Fruit fly (Drosophila melanogaster) whole organism, embryonic: ENCODE results near the gene CG15638.

ENCODE experiments used
- B-H1 ChIP-seq: fragments of 200-800 bp; sonication (Bioruptor generic); IDR thresholded peaks from 3 replicates; pipeline ENCODE4 v1.3.6; 2022; ENCODE audit warnings: missing biosample characterization, missing genetic modification characterization
- Bdp1 ChIP-seq: fragments of 200-800 bp; sonication (Bioruptor generic); optimal IDR thresholded peaks from 3 replicates; lab custom pipeline; 2016; ENCODE audit warnings: missing biosample characterization, missing genetic modification characterization
- CG10321 ChIP-seq: fragments of 200-800 bp; sonication (Bioruptor generic); IDR thresholded peaks from 2 replicates; pipeline ENCODE4 v1.3.6; 2022; ENCODE audit warnings: missing biosample characterization, missing genetic modification characterization
- CG11085 ChIP-seq: fragments of 200-800 bp; sonication (Bioruptor generic); IDR thresholded peaks from 2 replicates; pipeline ENCODE4 v1.3.6; 2022; ENCODE audit warnings: missing biosample characterization, missing genetic modification characterization
- CG11398 ChIP-seq: fragments of 200-800 bp; sonication (Bioruptor generic); optimal IDR thresholded peaks from 2 replicates; lab custom pipeline; 2016; ENCODE audit warnings: missing biosample characterization, missing genetic modification characterization
- CG12659 ChIP-seq: fragments of 200-800 bp; sonication (Bioruptor generic); optimal IDR thresholded peaks from 3 replicates; lab custom pipeline; 2017; ENCODE audit warnings: mild to moderate bottlenecking, missing biosample characterization, missing genetic modification reagents, missing genetic modification characterization
- CG2199 ChIP-seq: fragments of 200-800 bp; sonication (Bioruptor generic); IDR thresholded peaks from 3 replicates; pipeline ENCODE4 v1.3.6; 2022; ENCODE audit warnings: missing biosample characterization, missing genetic modification characterization
- CG2875 ChIP-seq: fragments of 200-800 bp; sonication (Bioruptor generic); optimal IDR thresholded peaks from 2 replicates; lab custom pipeline; 2017; ENCODE audit warnings: missing biosample characterization, mild to moderate bottlenecking, missing genetic modification characterization, missing genetic modification reagents
- CG30403 ChIP-seq: fragments of 200-800 bp; sonication (Bioruptor generic); optimal IDR thresholded peaks from 3 replicates; lab custom pipeline; 2016; ENCODE audit warnings: missing biosample characterization, missing genetic modification characterization
- CG33213 ChIP-seq: fragments of 200-800 bp; sonication (Bioruptor generic); optimal IDR thresholded peaks from 3 replicates; lab custom pipeline; 2016; ENCODE audit warnings: missing biosample characterization, missing genetic modification characterization
- CG3838 ChIP-seq: fragments of 200-800 bp; sonication (Bioruptor generic); optimal IDR thresholded peaks from 3 replicates; lab custom pipeline; 2016; ENCODE audit warnings: missing biosample characterization, missing genetic modification characterization
- CG3847 ChIP-seq: fragments of 200-800 bp; sonication (Bioruptor generic); IDR thresholded peaks from 2 replicates; pipeline ENCODE4 v1.3.6; 2022; ENCODE audit warnings: missing biosample characterization, missing genetic modification characterization
- CG6765 ChIP-seq: fragments of 200-800 bp; sonication (Bioruptor generic); optimal IDR thresholded peaks from 3 replicates; lab custom pipeline; 2017; ENCODE audit warnings: missing biosample characterization, mild to moderate bottlenecking, missing genetic modification characterization
- CG7963 ChIP-seq: fragments of 200-800 bp; sonication (Bioruptor generic); IDR thresholded peaks from 3 replicates; pipeline ENCODE4 v1.3.6; 2022; ENCODE audit warnings: missing biosample characterization, missing genetic modification characterization; ENCODE audit not compliant: partially characterized antibody
- CG8290 ChIP-seq, 3 experiments: fragments of 200-800 bp; sonication (Bioruptor generic); optimal IDR thresholded peaks; 2 replicates each; lab custom pipeline; 2016 to 2019; ENCODE audit warnings: missing biosample characterization in 3 of 3, missing genetic modification characterization in 3 of 3, mild to moderate bottlenecking in 2 of 3, moderate library complexity in 1 of 3
- CTCF ChIP-seq: fragments of 200-800 bp; sonication (Bioruptor generic); optimal IDR thresholded peaks from 2 replicates; lab custom pipeline; 2017; ENCODE audit warnings: missing biosample characterization, mild to moderate bottlenecking, missing genetic modification characterization, moderate library complexity
- Dad ChIP-seq: fragments of 200-800 bp; sonication (Bioruptor generic); optimal IDR thresholded peaks from 3 replicates; lab custom pipeline; 2016; ENCODE audit warnings: missing biosample characterization, missing genetic modification characterization
- ERR ChIP-seq: fragments of 200-800 bp; sonication (Bioruptor generic); optimal IDR thresholded peaks from 2 replicates; lab custom pipeline; 2016; ENCODE audit warnings: missing biosample characterization, missing genetic modification characterization
- HHEX ChIP-seq: fragments of 200-800 bp; sonication (Bioruptor generic); optimal IDR thresholded peaks from 3 replicates; lab custom pipeline; 2017; ENCODE audit warnings: missing biosample characterization, mild to moderate bottlenecking, missing genetic modification characterization, missing genetic modification reagents
- HLH3B ChIP-seq: fragments of 200-800 bp; sonication (Bioruptor generic); IDR thresholded peaks from 2 replicates; pipeline ENCODE4 v1.3.6; 2022; ENCODE audit warnings: missing biosample characterization, missing genetic modification characterization
- Hey ChIP-seq: fragments of 200-800 bp; sonication (Bioruptor generic); optimal IDR thresholded peaks from 3 replicates; lab custom pipeline; 2018; ENCODE audit warnings: missing biosample characterization, mild to moderate bottlenecking, missing genetic modification characterization
- Hr51 ChIP-seq, 2 experiments: fragments of 200-800 bp; sonication (Bioruptor generic); optimal IDR thresholded peaks; 2 replicates in 1 of 2; 3 replicates in 1 of 2; lab custom pipeline; 2016 to 2018; ENCODE audit warnings: missing biosample characterization in 2 of 2, missing genetic modification characterization in 2 of 2, mild to moderate bottlenecking in 1 of 2, moderate library complexity in 1 of 2
- Meics ChIP-seq: fragments of 200-800 bp; sonication (Bioruptor generic); optimal IDR thresholded peaks from 2 replicates; lab custom pipeline; 2017; ENCODE audit warnings: missing biosample characterization, mild to moderate bottlenecking, missing genetic modification characterization
- NC2α ChIP-seq: fragments of 200-800 bp; sonication (Bioruptor generic); optimal IDR thresholded peaks from 2 replicates; lab custom pipeline; 2016; ENCODE audit warnings: missing biosample characterization, missing genetic modification characterization
- NC2β ChIP-seq: fragments of 200-800 bp; sonication (Bioruptor generic); optimal IDR thresholded peaks from 2 replicates; lab custom pipeline; 2016; ENCODE audit warnings: missing biosample characterization, missing genetic modification characterization
- Oli ChIP-seq: fragments of 200-800 bp; sonication (Bioruptor generic); optimal IDR thresholded peaks from 2 replicates; lab custom pipeline; 2018; ENCODE audit warnings: missing biosample characterization, mild to moderate bottlenecking, missing genetic modification characterization, moderate library complexity
- Pdp1 ChIP-seq, 2 experiments: fragments of 200-800 bp; sonication (Bioruptor generic); optimal IDR thresholded peaks; 3 replicates each; lab custom pipeline; 2016; ENCODE audit warnings: missing biosample characterization in 2 of 2, missing genetic modification characterization in 2 of 2, mild to moderate bottlenecking in 1 of 2, moderate library complexity in 1 of 2
- Rfx ChIP-seq: fragments of 200-800 bp; sonication (Bioruptor generic); IDR thresholded peaks from 2 replicates; pipeline ENCODE4 v1.3.6; 2022; ENCODE audit warnings: missing biosample characterization, missing genetic modification characterization
- ase ChIP-seq: fragments of 200-800 bp; sonication (Bioruptor generic); IDR thresholded peaks from 3 replicates; pipeline ENCODE4 v1.3.6; 2022; ENCODE audit warnings: missing biosample characterization, missing genetic modification characterization
- bcd ChIP-seq: fragments of 200-800 bp; sonication (Bioruptor generic); optimal IDR thresholded peaks from 2 replicates; lab custom pipeline; 2017; ENCODE audit warnings: missing biosample characterization, mild to moderate bottlenecking, missing genetic modification characterization
- bowl ChIP-seq: fragments of 200-800 bp; sonication (Bioruptor generic); IDR thresholded peaks from 2 replicates; pipeline ENCODE4 v1.3.6; 2022; ENCODE audit warnings: missing biosample characterization, missing genetic modification characterization
- chinmo ChIP-seq: fragments of 200-800 bp; sonication (Bioruptor generic); IDR thresholded peaks from 4 replicates; pipeline ENCODE4 v1.3.6; 2022; ENCODE audit warnings: missing biosample characterization, missing genetic modification characterization; ENCODE audit not compliant: partially characterized antibody
- chm ChIP-seq: fragments of 200-800 bp; sonication (Bioruptor generic); IDR thresholded peaks from 2 replicates; pipeline ENCODE4 v1.3.6; 2022; ENCODE audit warnings: missing biosample characterization, missing genetic modification characterization
- disco-r ChIP-seq: fragments of 200-800 bp; sonication (Bioruptor generic); optimal IDR thresholded peaks from 2 replicates; lab custom pipeline; 2016; ENCODE audit warnings: missing biosample characterization, missing genetic modification characterization
- dpn ChIP-seq, 2 experiments: fragments of 200-800 bp; sonication (Bioruptor generic); optimal IDR thresholded peaks; 3 replicates each; lab custom pipeline; 2016; ENCODE audit warnings: missing biosample characterization in 2 of 2, missing genetic modification characterization in 2 of 2
- exex ChIP-seq: fragments of 200-800 bp; sonication (Bioruptor generic); optimal IDR thresholded peaks from 4 replicates; lab custom pipeline; 2018; ENCODE audit warnings: missing biosample characterization, mild to moderate bottlenecking, missing genetic modification characterization, moderate library complexity
- gce ChIP-seq: fragments of 200-800 bp; sonication (Bioruptor generic); IDR thresholded peaks from 3 replicates; pipeline ENCODE4 v1.3.6; 2022; ENCODE audit warnings: missing biosample characterization, missing genetic modification characterization
- hth ChIP-seq: fragments of >200 bp; optimal IDR thresholded peaks from 2 replicates; lab custom pipeline; 2017; ENCODE audit warnings: inconsistent platforms
- ind ChIP-seq: fragments of 200-800 bp; sonication (Bioruptor generic); optimal IDR thresholded peaks from 3 replicates; lab custom pipeline; 2016; ENCODE audit warnings: missing biosample characterization, missing genetic modification characterization
- mam ChIP-seq: fragments of 200-800 bp; sonication (Bioruptor generic); optimal IDR thresholded peaks from 3 replicates; lab custom pipeline; 2016; ENCODE audit warnings: missing biosample characterization, missing genetic modification characterization
- nerfin-1 ChIP-seq: fragments of 200-800 bp; sonication (Bioruptor generic); optimal IDR thresholded peaks from 3 replicates; lab custom pipeline; 2019; ENCODE audit warnings: missing biosample characterization, mild to moderate bottlenecking, missing genetic modification characterization, moderate library complexity
- nerfin-2 ChIP-seq: fragments of 200-800 bp; sonication (Bioruptor generic); IDR thresholded peaks from 2 replicates; pipeline ENCODE4 v1.3.6; 2022; ENCODE audit warnings: missing biosample characterization, missing genetic modification characterization; ENCODE audit not compliant: partially characterized antibody
- phol ChIP-seq: fragments of 200-800 bp; sonication (Bioruptor generic); optimal IDR thresholded peaks from 3 replicates; lab custom pipeline; 2018; ENCODE audit warnings: missing biosample characterization, mild to moderate bottlenecking, missing genetic modification characterization, moderate library complexity
- repo ChIP-seq: fragments of 200-800 bp; sonication (Bioruptor generic); optimal IDR thresholded peaks from 2 replicates; lab custom pipeline; 2016; ENCODE audit warnings: missing biosample characterization, missing genetic modification characterization
- run ChIP-seq: fragments of 200-800 bp; sonication (Bioruptor generic); optimal IDR thresholded peaks from 3 replicates; lab custom pipeline; 2018; ENCODE audit warnings: missing biosample characterization, mild to moderate bottlenecking, missing genetic modification characterization
- sisA ChIP-seq: fragments of 200-800 bp; sonication (Bioruptor generic); IDR thresholded peaks from 2 replicates; pipeline ENCODE4 v1.3.6; 2022; ENCODE audit warnings: missing biosample characterization, missing genetic modification characterization
- sob ChIP-seq: fragments of 200-800 bp; sonication (Bioruptor generic); IDR thresholded peaks from 2 replicates; pipeline ENCODE4 v1.3.6; 2022; ENCODE audit warnings: missing biosample characterization, missing genetic modification characterization
- tap ChIP-seq: fragments of 200-800 bp; optimal IDR thresholded peaks from 3 replicates; lab custom pipeline; 2019; ENCODE audit warnings: missing biosample characterization, mild to moderate bottlenecking, missing genetic modification characterization, moderate library complexity
- toy ChIP-seq: fragments of 200-800 bp; sonication (Bioruptor generic); IDR thresholded peaks from 2 replicates; pipeline ENCODE4 v1.3.6; 2022; ENCODE audit warnings: missing biosample characterization, missing genetic modification characterization
- unpg ChIP-seq: fragments of 200-800 bp; sonication (Bioruptor generic); optimal IDR thresholded peaks from 3 replicates; lab custom pipeline; 2018; ENCODE audit warnings: missing biosample characterization, mild to moderate bottlenecking, missing genetic modification characterization, moderate library complexity
- zen ChIP-seq: fragments of 200-800 bp; sonication (Bioruptor generic); optimal IDR thresholded peaks from 3 replicates; lab custom pipeline; 2018; ENCODE audit warnings: missing biosample characterization, mild to moderate bottlenecking, missing genetic modification characterization, moderate library complexity

CG15638 gene

DNA sequence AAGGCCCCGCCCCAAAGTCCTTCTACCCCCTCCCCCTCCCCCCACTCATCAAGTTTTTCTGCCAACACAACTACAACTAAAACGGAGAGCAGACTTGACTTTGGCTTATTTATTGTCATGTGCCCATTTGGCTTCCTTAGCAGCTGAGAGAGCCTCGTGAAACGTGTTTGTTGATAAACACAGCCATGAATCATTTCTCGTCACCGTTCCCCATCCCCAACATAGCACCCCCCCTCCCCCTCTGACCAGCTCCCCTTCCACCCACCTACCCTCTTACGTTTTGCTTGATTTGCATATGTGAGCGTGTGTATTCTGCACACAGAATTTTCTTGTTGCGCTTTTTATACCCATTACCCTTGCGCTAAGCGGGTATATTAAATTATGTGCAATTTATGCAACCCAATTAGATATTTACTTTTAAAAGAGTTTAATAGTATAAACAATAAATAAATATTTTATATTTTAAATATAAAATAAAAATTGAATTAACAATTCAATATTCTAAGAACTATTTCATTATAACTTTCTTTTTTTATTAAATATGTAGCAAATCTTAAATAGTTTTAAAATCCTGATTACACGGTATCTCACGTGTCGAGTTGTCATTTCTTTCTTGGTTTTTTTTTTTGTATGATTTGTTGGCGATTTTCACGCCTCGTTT, 36.3 kb upstream of the CG15638 start (continued):
- no peak for TF ChIP-seq repo (GFP tag; lab: Kevin White, UChicago)
- TF ChIP-seq nerfin-1 (tag; lab: Kevin White, UChicago), result no peak
- peak; percentile 35; the same call in 1 of the 2 replicates for TF ChIP-seq CG10321 (GFP tag; lab: Robert Waterston, UW)
- peak; percentile 30 for TF ChIP-seq tap (tag; lab: Kevin White, UChicago)
- TF ChIP-seq CG6765, result no peak
- no peak for TF ChIP-seq sisA (GFP tag; lab: Robert Waterston, UW)
- TF ChIP-seq NC2β, result no peak
- no peak for TF ChIP-seq bcd (GFP tag; lab: Kevin White, UChicago)
- peak; percentile 26 for TF ChIP-seq Oli (tag; lab: Kevin White, UChicago)
- TF ChIP-seq CG8290 (GFP tag; optimal IDR thresholded peaks at IDR 0.05; lab: Kevin White, UChicago), result no peak
- no peak for TF ChIP-seq CG8290 (tag; optimal IDR thresholded peaks at IDR 0.05; lab: Kevin White, UChicago)
- TF ChIP-seq CG2199 (GFP tag; lab: Robert Waterston, UW), result no peak
- TF ChIP-seq CG11398 (GFP tag; lab: Kevin White, UChicago), result no peak
- no peak for TF ChIP-seq HHEX (GFP tag; lab: Kevin White, UChicago)
- no peak for TF ChIP-seq chm (GFP tag; lab: Robert Waterston, UW)
- no peak for TF ChIP-seq CG3847 (GFP tag; lab: Robert Waterston, UW)
- no peak for TF ChIP-seq toy (GFP tag; lab: Robert Waterston, UW)
- peak in 1 of 2 experiments; percentile 47 for TF ChIP-seq Hr51 (GFP tag; optimal IDR thresholded peaks at IDR 0.05; lab: Kevin White, UChicago)
- no peak for TF ChIP-seq ase (GFP tag; lab: Robert Waterston, UW)
- TF ChIP-seq CG3838 (GFP tag; lab: Kevin White, UChicago), result no peak
- no peak for TF ChIP-seq CG12659 (GFP tag; lab: Kevin White, UChicago)
- peak; percentile 53 for TF ChIP-seq Meics (GFP tag; lab: Kevin White, UChicago)
- TF ChIP-seq CG2875 (GFP tag; lab: Kevin White, UChicago), result no peak
- TF ChIP-seq Pdp1 (GFP tag; optimal IDR thresholded peaks at IDR 0.05; lab: Kevin White, UChicago), result no peak
- peak; percentile 5 for TF ChIP-seq CG30403 (GFP tag; lab: Kevin White, UChicago)
- TF ChIP-seq Dad (GFP tag; lab: Kevin White, UChicago), result no peak
- TF ChIP-seq nerfin-2 (GFP tag; lab: Robert Waterston, UW), result no peak
- no peak for TF ChIP-seq Hey
- no peak for TF ChIP-seq zen (tag; lab: Kevin White, UChicago)
- TF ChIP-seq ind (GFP tag; lab: Kevin White, UChicago), result no peak
- TF ChIP-seq unpg, result peak; percentile 3
- TF ChIP-seq CTCF (GFP tag; lab: Kevin White, UChicago), result no peak
- TF ChIP-seq CG33213, result no peak
- TF ChIP-seq gce (GFP tag; lab: Robert Waterston, UW), result no peak
- no peak for TF ChIP-seq NC2α
- TF ChIP-seq Rfx (GFP tag; lab: Robert Waterston, UW), result no peak
- TF ChIP-seq hth (lab: Kevin White, UChicago), result no peak
- no peak for TF ChIP-seq disco-r
- no peak for TF ChIP-seq chinmo (GFP tag; lab: Robert Waterston, UW)
- TF ChIP-seq sob (GFP tag; lab: Robert Waterston, UW), result no peak
- peak; percentile 49 for TF ChIP-seq phol (tag; lab: Kevin White, UChicago)
- no peak for TF ChIP-seq mam
- TF ChIP-seq CG7963 (GFP tag; lab: Robert Waterston, UW), result no peak
- no peak for TF ChIP-seq dpn (GFP tag; optimal IDR thresholded peaks at IDR 0.05; lab: Kevin White, UChicago)
- TF ChIP-seq CG11085 (GFP tag; lab: Robert Waterston, UW), result no peak
- TF ChIP-seq bowl, result no peak
- no peak for TF ChIP-seq HLH3B
- TF ChIP-seq run (tag; lab: Kevin White, UChicago), result no peak
- no peak for TF ChIP-seq exex
- no peak for TF ChIP-seq Bdp1 (GFP tag; lab: Kevin White, UChicago)
- TF ChIP-seq ERR (GFP tag; lab: Kevin White, UChicago), result no peak
- 0 out of 3 replicates have a peak, but pooled peaks have one; percentile 11 for TF ChIP-seq B-H1 (GFP tag; lab: Robert Waterston, UW)
